Fruit fly (Drosophila melanogaster): ENCODE data around the gene nerfin-2.

Gene nerfin-2

dm6 chr3R:10055004-10055403 lies 15.9 kb upstream of the nerfin-2 start:
- TF ChIP-seq Mnt (GFP tag; optimal IDR thresholded peaks at IDR 0.05), result no peak
- TF ChIP-seq CG7045 (GFP tag; optimal IDR thresholded peaks at IDR 0.05), result no peak
- TF ChIP-seq Hr96 (GFP tag; optimal IDR thresholded peaks at IDR 0.05), result no peak
- TF ChIP-seq tj (GFP tag; optimal IDR thresholded peaks at IDR 0.05), result no peak
- no peak for TF ChIP-seq cic (GFP tag; optimal IDR thresholded peaks at IDR 0.05)
- no peak for TF ChIP-seq toe (GFP tag; optimal IDR thresholded peaks at IDR 0.05)
- no peak for TF ChIP-seq CG12768 (GFP tag; optimal IDR thresholded peaks at IDR 0.05)
- no peak for TF ChIP-seq ovo (GFP tag; optimal IDR thresholded peaks at IDR 0.05)
- no peak for TF ChIP-seq bab1 (GFP tag; optimal IDR thresholded peaks at IDR 0.05)
- no peak for TF ChIP-seq CG14711 (tag; optimal IDR thresholded peaks at IDR 0.05)

DNA sequence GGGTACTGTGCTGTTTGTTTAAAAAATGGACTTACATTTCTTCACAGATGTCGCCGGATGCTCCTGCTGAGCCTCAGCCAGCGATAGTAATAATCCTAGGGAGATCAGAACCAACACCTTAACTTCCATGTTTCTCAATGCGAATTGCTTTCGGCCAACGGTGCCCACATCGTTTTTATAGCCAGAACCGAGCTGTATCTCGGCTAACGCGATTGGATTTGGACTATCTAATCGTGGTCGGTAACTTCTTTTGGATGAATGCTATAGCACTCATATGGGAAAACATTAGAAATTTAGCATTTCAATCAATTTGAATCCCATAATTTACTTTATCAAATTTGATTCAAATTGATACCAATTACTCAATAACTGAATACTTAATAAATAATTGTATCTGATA lies 15.0 kb upstream of the nerfin-2 start, which contains the start of gene Npc2d:
Npc2d (minus strand) TSS at position 133 of the 400 bp plus-strand sequence.
- TF ChIP-seq kay (GFP tag; ENCODE audit: borderline replicate concordance) (no peak), cnc (optimal IDR thresholded peaks at IDR 0.05) (no peak), CG7045 (GFP tag; optimal IDR thresholded peaks at IDR 0.05) (no peak), CG14711 (tag; optimal IDR thresholded peaks at IDR 0.05) (no peak), CG7101 (tag; optimal IDR thresholded peaks at IDR 0.05) (no peak), tj (GFP tag; optimal IDR thresholded peaks at IDR 0.05) (no peak), bab1 (GFP tag; optimal IDR thresholded peaks at IDR 0.05) (no peak), toe (GFP tag; optimal IDR thresholded peaks at IDR 0.05) (no peak), Hr96 (GFP tag; optimal IDR thresholded peaks at IDR 0.05) (no peak), CG11617 (GFP tag; optimal IDR thresholded peaks at IDR 0.05) (no peak)

- TF ChIP-seq ovo (GFP tag; optimal IDR thresholded peaks at IDR 0.05) (no peak), Clk (GFP tag; optimal IDR thresholded peaks at IDR 0.05) (no peak), Mnt (GFP tag; optimal IDR thresholded peaks at IDR 0.05) (no peak), toe (GFP tag; optimal IDR thresholded peaks at IDR 0.05) (no peak), bab1 (GFP tag; optimal IDR thresholded peaks at IDR 0.05) (no peak), CG7045 (GFP tag; optimal IDR thresholded peaks at IDR 0.05) (no peak)
Measured at dm6 chr3R:10056647-10057046, 14.3 kb upstream of the nerfin-2 start.

dm6 chr3R:10059358-10059757 lies 11.6 kb upstream of the nerfin-2 start:
- TF ChIP-seq CG7101 (tag; optimal IDR thresholded peaks at IDR 0.05) (no peak), Mnt (GFP tag; optimal IDR thresholded peaks at IDR 0.05) (no peak), CG12768 (GFP tag; optimal IDR thresholded peaks at IDR 0.05) (no peak), CG14711 (tag; optimal IDR thresholded peaks at IDR 0.05) (no peak), CG11617 (GFP tag; optimal IDR thresholded peaks at IDR 0.05) (no peak), cnc (optimal IDR thresholded peaks at IDR 0.05) (no peak), kay (GFP tag; ENCODE audit: borderline replicate concordance) (peak; percentile 27), CG5204 (GFP tag; optimal IDR thresholded peaks at IDR 0.05) (no peak)

DNA sequence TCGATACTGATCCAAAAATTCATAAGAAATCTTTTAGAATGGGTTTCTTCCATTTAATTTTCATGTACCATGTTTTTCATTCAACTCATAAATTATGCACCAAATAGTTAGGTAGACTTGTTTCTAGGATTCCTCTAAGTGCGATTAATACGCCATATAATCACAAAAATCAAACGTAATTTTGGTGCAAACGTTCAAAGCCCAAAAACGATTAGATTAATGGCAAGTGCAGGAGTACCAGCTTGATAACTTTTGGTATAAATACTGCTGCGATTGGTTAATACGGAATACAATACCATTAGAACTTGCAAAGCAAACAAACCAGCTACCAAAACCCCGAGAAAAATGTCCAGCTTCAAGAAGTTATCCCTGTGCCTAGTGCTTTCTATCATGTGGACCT lies 11.0 kb upstream of the nerfin-2 start, which contains the start of gene Npc2c:
Npc2c (plus strand) TSS at position 301 of the 400 bp plus-strand sequence.
- TF ChIP-seq CG7045 (GFP tag; optimal IDR thresholded peaks at IDR 0.05), result no peak
- TF ChIP-seq CG14711 (tag; optimal IDR thresholded peaks at IDR 0.05), result no peak
- TF ChIP-seq Hr96 (GFP tag; optimal IDR thresholded peaks at IDR 0.05), result no peak
- no peak for TF ChIP-seq cic (GFP tag; optimal IDR thresholded peaks at IDR 0.05)
- TF ChIP-seq kay (GFP tag; ENCODE audit: borderline replicate concordance), result no peak
- TF ChIP-seq CG11617 (GFP tag; optimal IDR thresholded peaks at IDR 0.05), result no peak
- no peak for TF ChIP-seq Crg-1 (GFP tag; optimal IDR thresholded peaks at IDR 0.05)
- TF ChIP-seq CG33017 (tag; optimal IDR thresholded peaks at IDR 0.05), result no peak

- TF ChIP-seq CG14711 (tag; optimal IDR thresholded peaks at IDR 0.05) (no peak), pad (GFP tag; optimal IDR thresholded peaks at IDR 0.05) (no peak), CG11617 (GFP tag; optimal IDR thresholded peaks at IDR 0.05) (no peak), kay (GFP tag; ENCODE audit: borderline replicate concordance) (no peak), CG1620 (GFP tag; optimal IDR thresholded peaks at IDR 0.05) (no peak), tj (GFP tag; optimal IDR thresholded peaks at IDR 0.05) (no peak), CG33017 (tag; optimal IDR thresholded peaks at IDR 0.05) (no peak), toe (GFP tag; optimal IDR thresholded peaks at IDR 0.05) (no peak), CG5204 (GFP tag; optimal IDR thresholded peaks at IDR 0.05) (no peak), Mnt (GFP tag; optimal IDR thresholded peaks at IDR 0.05) (no peak), bab1 (GFP tag; optimal IDR thresholded peaks at IDR 0.05) (no peak), ovo (GFP tag; optimal IDR thresholded peaks at IDR 0.05) (no peak), cic (GFP tag; optimal IDR thresholded peaks at IDR 0.05) (no peak), Crg-1 (GFP tag; optimal IDR thresholded peaks at IDR 0.05) (no peak), Clk (GFP tag; optimal IDR thresholded peaks at IDR 0.05) (no peak), Hr96 (GFP tag; optimal IDR thresholded peaks at IDR 0.05) (no peak)
Measured at dm6 chr3R:10062324-10062723, 8.6 kb upstream of the nerfin-2 start, which contains the start of gene CG33630. TSS of gene CG33630 (plus strand) at chr3R:10062624.

dm6 chr3R:10063707-10064106 lies 7.2 kb upstream of the nerfin-2 start, which contains the start of gene CG33631:
TSS of gene CG33631 (plus strand) at chr3R:10064007.
- TF ChIP-seq cnc (optimal IDR thresholded peaks at IDR 0.05) (no peak), toe (GFP tag; optimal IDR thresholded peaks at IDR 0.05) (no peak), bab1 (GFP tag; optimal IDR thresholded peaks at IDR 0.05) (no peak), CG33017 (tag; optimal IDR thresholded peaks at IDR 0.05) (no peak), Mnt (GFP tag; optimal IDR thresholded peaks at IDR 0.05) (no peak), CG11617 (GFP tag; optimal IDR thresholded peaks at IDR 0.05) (no peak)

Data from whole organism, adult.